Worm (Caenorhabditis elegans) whole organism, L3 larva: ENCODE data around the gene mtm-6.

Experiments
- ceh-9 ChIP-seq: sonication (generic microtip); optimal IDR thresholded peaks from 2 replicates; lab custom pipeline; 2018; ENCODE audit warnings: missing biosample characterization, missing genetic modification characterization
- mdl-1 ChIP-seq: fragments of 150-350 bp; optimal IDR thresholded peaks from 2 replicates; lab custom pipeline; 2014; ENCODE audit warnings: missing biosample characterization, missing genetic modification characterization
- nhr-25 ChIP-seq: sonication (generic microtip); optimal IDR thresholded peaks from 2 replicates; lab custom pipeline; 2017; ENCODE audit warnings: missing biosample characterization, missing genetic modification characterization
- pqm-1 ChIP-seq: fragments of 150-350 bp; optimal IDR thresholded peaks from 2 replicates; lab custom pipeline; 2017; ENCODE audit warnings: missing biosample characterization, missing genetic modification characterization, inconsistent platforms
- unc-39 ChIP-seq: sonication (generic microtip); optimal IDR thresholded peaks from 4 replicates; lab custom pipeline; 2017; ENCODE audit warnings: missing biosample characterization, missing genetic modification characterization
- ztf-4 ChIP-seq: fragments of 150-350 bp; optimal IDR thresholded peaks from 2 replicates; lab custom pipeline; 2014; ENCODE audit warnings: missing biosample characterization, missing genetic modification characterization

DNA sequence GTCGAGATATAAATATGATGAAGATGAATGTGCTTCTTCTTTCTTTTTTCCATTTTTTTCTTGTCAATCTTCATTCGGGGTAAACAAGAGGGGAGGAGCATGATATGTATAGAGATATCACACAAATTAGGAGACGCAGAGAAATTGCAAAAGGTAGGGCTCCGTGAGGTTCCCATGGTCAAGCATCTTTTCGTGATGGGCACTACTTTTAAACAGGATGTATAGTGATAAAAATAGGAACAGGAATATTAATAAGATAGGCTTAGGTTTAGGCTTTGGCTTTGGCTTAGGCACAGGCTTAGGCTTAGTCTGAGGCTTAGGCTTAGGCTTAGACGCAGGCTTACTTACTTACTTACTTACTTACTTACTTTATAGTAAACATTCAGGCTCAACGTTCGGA, 22.1 kb upstream of the mtm-6 start, which contains the start of gene F53A2.1:
- TF ChIP-seq ztf-4 (tag; lab: Kevin White, UChicago) (no peak), unc-39 (no peak), ceh-9 (tag; lab: Kevin White, UChicago) (no peak), nhr-25 (tag; lab: Kevin White, UChicago) (no peak), mdl-1 (tag; lab: Kevin White, UChicago) (no peak), pqm-1 (no peak)
